Worm (Caenorhabditis elegans): ENCODE measurements around the gene C44C10.11.

- TF ChIP-seq hlh-30 (tag; optimal IDR thresholded peaks at IDR 0.05; ENCODE audit: insufficient read depth) (no peak), ttx-3 (tag; optimal IDR thresholded peaks at IDR 0.05) (no peak), nfya-1 (tag; optimal IDR thresholded peaks at IDR 0.05) (no peak), dmd-4 (tag; optimal IDR thresholded peaks at IDR 0.05; ENCODE audit: borderline replicate concordance) (no peak), ceh-45 (GFP tag; IDR thresholded peaks at IDR 0.05) (no peak), elt-2 (tag; optimal IDR thresholded peaks at IDR 0.05) (no peak), ceh-14 (tag; optimal IDR thresholded peaks at IDR 0.05) (no peak), nhr-232 (tag; optimal IDR thresholded peaks at IDR 0.05) (no peak), eyg-1 (tag; optimal IDR thresholded peaks at IDR 0.05) (no peak), C38D4.7 (GFP tag; optimal IDR thresholded peaks at IDR 0.05) (no peak)
These were observed 16.3 kb upstream of the C44C10.11 start for ce11 chrX:11726450-11726849.
